ENCODE assay signal across 6 worm cellular contexts in genomic region chrX:5208326-5208725, ce11.
TF ChIP-seq lines count a peak whose summit lies in the region.

No protein-coding gene starts in this region.

TF ChIP-seq in whole organism, L1 larva, 84 proteins besides CTCF, POLR2A, EP300 and RAD21 (continues in another document):
- no peak for TF ChIP-seq lsy-2 (tag; optimal IDR thresholded peaks at IDR 0.05; lab: Kevin White, UChicago)
- TF ChIP-seq pag-3 (tag; optimal IDR thresholded peaks at IDR 0.05; lab: Kevin White, UChicago; ENCODE audit: borderline replicate concordance, insufficient read depth), result peak; percentile 51
- TF ChIP-seq C16A3.4 (tag; optimal IDR thresholded peaks at IDR 0.05; lab: Kevin White, UChicago), result no peak
- TF ChIP-seq nhr-19 (GFP tag; conservative IDR thresholded peaks at IDR 0.05; lab: Robert Waterston, UW), result no peak
- TF ChIP-seq nhr-71 (tag; optimal IDR thresholded peaks at IDR 0.05; lab: Kevin White, UChicago), result peak; percentile 31
- no peak for TF ChIP-seq efl-3 (GFP tag; optimal IDR thresholded peaks at IDR 0.05; lab: Kevin White, UChicago)
- TF ChIP-seq vab-15 (tag; optimal IDR thresholded peaks at IDR 0.05; lab: Kevin White, UChicago), result no peak
- no peak for TF ChIP-seq lin-14 (GFP tag; optimal IDR thresholded peaks at IDR 0.05; lab: Kevin White, UChicago)
- TF ChIP-seq fkh-4 (tag; optimal IDR thresholded peaks at IDR 0.05; lab: Kevin White, UChicago; ENCODE audit: borderline replicate concordance), result no peak
- TF ChIP-seq zag-1 (tag; optimal IDR thresholded peaks at IDR 0.05; lab: Kevin White, UChicago), result no peak
- peak; percentile 25 for TF ChIP-seq rnt-1 (tag; optimal IDR thresholded peaks at IDR 0.05; lab: Kevin White, UChicago)
- no peak for TF ChIP-seq skn-1 (tag; optimal IDR thresholded peaks at IDR 0.05; lab: Kevin White, UChicago)
- no peak for TF ChIP-seq sup-37 (GFP tag; optimal IDR thresholded peaks at IDR 0.05; lab: Kevin White, UChicago)
- no peak for TF ChIP-seq xbp-1 (tag; optimal IDR thresholded peaks at IDR 0.05; lab: Kevin White, UChicago)
- TF ChIP-seq ceh-63 (GFP tag; optimal IDR thresholded peaks at IDR 0.05; lab: Kevin White, UChicago), result no peak

TF ChIP-seq in whole organism, L2 larva, 48 proteins besides CTCF, POLR2A, EP300 and RAD21:
- TF ChIP-seq nhr-237 (tag; optimal IDR thresholded peaks at IDR 0.05; lab: Kevin White, UChicago) (no peak), lsy-2 (tag; optimal IDR thresholded peaks at IDR 0.05; lab: Kevin White, UChicago) (peak in 1 of 2 experiments; percentile 8), nhr-129 (tag; optimal IDR thresholded peaks at IDR 0.05; lab: Kevin White, UChicago) (peak; percentile 22), F13H6.1 (tag; optimal IDR thresholded peaks at IDR 0.05; lab: Kevin White, UChicago) (peak; percentile 71)
TF ChIP-seq in whole organism, L2 larva: peak in this region for 3.

TF ChIP-seq in whole organism, L4 larva, 104 proteins besides CTCF, POLR2A, EP300 and RAD21:
- TF ChIP-seq saeg-2 (GFP tag; IDR thresholded peaks at IDR 0.05; lab: Robert Waterston, UW) (no peak), Y105C5A.15 (GFP tag; IDR thresholded peaks at IDR 0.05; lab: Robert Waterston, UW) (no peak), hif-1 (tag; optimal IDR thresholded peaks at IDR 0.05; lab: Kevin White, UChicago) (peak in 1 of 2 experiments; percentile 5), nhr-41 (GFP tag; IDR thresholded peaks at IDR 0.05; lab: Robert Waterston, UW) (no peak), ctbp-1 (GFP tag; IDR thresholded peaks at IDR 0.05; lab: Robert Waterston, UW) (0 out of 2 replicates have a peak, but pooled peaks have one; percentile 11), ZK337.2 (GFP tag; IDR thresholded peaks at IDR 0.05; lab: Robert Waterston, UW) (no peak), lir-3 (tag; optimal IDR thresholded peaks at IDR 0.05; lab: Kevin White, UChicago) (no peak), F10B5.3 (tag; optimal IDR thresholded peaks at IDR 0.05; lab: Kevin White, UChicago) (no peak), tra-1 (GFP tag; IDR thresholded peaks at IDR 0.05; lab: Robert Waterston, UW) (peak; percentile 19; the same call in 1 of the 2 replicates), set-16 (GFP tag; IDR thresholded peaks at IDR 0.05; lab: Robert Waterston, UW) (peak; percentile 70), lsy-2 (tag; optimal IDR thresholded peaks at IDR 0.05; lab: Kevin White, UChicago) (no peak), ces-1 (GFP tag; optimal IDR thresholded peaks at IDR 0.05; lab: Kevin White, UChicago) (no peak), egl-43 (GFP tag; IDR thresholded peaks at IDR 0.05; lab: Robert Waterston, UW) (peak; percentile 61; the same call in 1 of the 2 replicates)

TF ChIP-seq in whole organism, late embryonic, 69 proteins besides CTCF, POLR2A, EP300 and RAD21 (continues in another document):
- TF ChIP-seq ceh-6 (GFP tag; optimal IDR thresholded peaks at IDR 0.05; lab: Kevin White, UChicago), result no peak
- TF ChIP-seq nfya-1 (tag; optimal IDR thresholded peaks at IDR 0.05; lab: Kevin White, UChicago), result no peak
- TF ChIP-seq unc-3 (GFP tag; conservative IDR thresholded peaks at IDR 0.05; lab: Robert Waterston, UW), result no peak
- TF ChIP-seq unc-3 (tag; optimal IDR thresholded peaks at IDR 0.05; lab: Kevin White, UChicago), result no peak
- no peak for TF ChIP-seq ceh-22 (tag; optimal IDR thresholded peaks at IDR 0.05; lab: Kevin White, UChicago)
- TF ChIP-seq che-1 (tag; optimal IDR thresholded peaks at IDR 0.05; lab: Kevin White, UChicago), result no peak
- TF ChIP-seq ceh-48 (tag; optimal IDR thresholded peaks at IDR 0.05; lab: Kevin White, UChicago), result no peak
- peak; percentile 88 for TF ChIP-seq ceh-34 (tag; optimal IDR thresholded peaks at IDR 0.05; lab: Kevin White, UChicago)
- TF ChIP-seq C38D4.7 (GFP tag; optimal IDR thresholded peaks at IDR 0.05; lab: Kevin White, UChicago), result no peak
- no peak for TF ChIP-seq gmeb-2 (tag; optimal IDR thresholded peaks at IDR 0.05; lab: Kevin White, UChicago)
- no peak for TF ChIP-seq ceh-31 (tag; optimal IDR thresholded peaks at IDR 0.05; lab: Kevin White, UChicago)
- no peak for TF ChIP-seq ceh-45 (GFP tag; IDR thresholded peaks at IDR 0.05; lab: Robert Waterston, UW)
- TF ChIP-seq sdc-2 (tag; optimal IDR thresholded peaks at IDR 0.05; lab: Kevin White, UChicago), result no peak
- TF ChIP-seq dve-1 (tag; optimal IDR thresholded peaks at IDR 0.05; lab: Kevin White, UChicago), result no peak
- TF ChIP-seq fkh-10 (GFP tag; optimal IDR thresholded peaks at IDR 0.05; lab: Kevin White, UChicago), result no peak
- no peak for TF ChIP-seq ahr-1 (tag; optimal IDR thresholded peaks at IDR 0.05; lab: Kevin White, UChicago)
- TF ChIP-seq elt-4 (tag; optimal IDR thresholded peaks at IDR 0.05; lab: Kevin White, UChicago), result no peak
- no peak for TF ChIP-seq ceh-14 (tag; optimal IDR thresholded peaks at IDR 0.05; lab: Kevin White, UChicago)
- peak; percentile 5 for TF ChIP-seq ceh-19 (GFP tag; optimal IDR thresholded peaks at IDR 0.05; lab: Kevin White, UChicago)
- TF ChIP-seq ceh-30 (tag; optimal IDR thresholded peaks at IDR 0.05; lab: Kevin White, UChicago), result no peak
- no peak for TF ChIP-seq K09A11.1 (tag; optimal IDR thresholded peaks at IDR 0.05; lab: Kevin White, UChicago; ENCODE audit: insufficient read depth)
- no peak for TF ChIP-seq pros-1 (tag; optimal IDR thresholded peaks at IDR 0.05; lab: Kevin White, UChicago)

TF ChIP-seq in whole organism, mixed stage, embryonic, 35 proteins besides CTCF, POLR2A, EP300 and RAD21:
- TF ChIP-seq hlh-1 (tag; optimal IDR thresholded peaks at IDR 0.05; lab: Kevin White, UChicago) (peak; percentile 4), nhr-237 (tag; optimal IDR thresholded peaks at IDR 0.05; lab: Kevin White, UChicago) (no peak), sptf-1 (tag; optimal IDR thresholded peaks at IDR 0.05; lab: Kevin White, UChicago) (no peak)
TF ChIP-seq in whole organism, mixed stage, embryonic: peak in this region for 1.

TF ChIP-seq in whole organism, young adult, 124 proteins besides CTCF, POLR2A, EP300 and RAD21:
- TF ChIP-seq nfyb-1 (GFP tag; IDR thresholded peaks at IDR 0.05; lab: Robert Waterston, UW), result 0 out of 2 replicates have a peak, but pooled peaks have one; percentile 11
- TF ChIP-seq unc-130 (GFP tag; optimal IDR thresholded peaks at IDR 0.05; lab: Kevin White, UChicago), result no peak
- peak; percentile 0 for TF ChIP-seq chd-7 (tag; optimal IDR thresholded peaks at IDR 0.05; lab: Kevin White, UChicago)
- TF ChIP-seq zfh-2 (GFP tag; conservative IDR thresholded peaks at IDR 0.05; lab: Robert Waterston, UW), result peak; percentile 81
